Fruit fly (Drosophila melanogaster) whole organism, prepupa: ENCODE measurements around the gene CG34268.

Source experiments
- Blimp-1 ChIP-seq: fragments of 200-800 bp; sonication (Bioruptor generic); optimal IDR thresholded peaks from 3 replicates; lab custom pipeline; 2017; ENCODE audit warnings: missing biosample characterization, missing genetic modification characterization, mild to moderate bottlenecking, moderate library complexity, missing genetic modification reagents
- CG10631 ChIP-seq: fragments of 200-800 bp; sonication (Bioruptor generic); optimal IDR thresholded peaks from 2 replicates; lab custom pipeline; 2016; ENCODE audit warnings: missing biosample characterization, missing genetic modification characterization
- CG10669 ChIP-seq: fragments of 200-800 bp; sonication (Bioruptor generic); optimal IDR thresholded peaks from 3 replicates; lab custom pipeline; 2018; ENCODE audit warnings: missing biosample characterization, mild to moderate bottlenecking, missing genetic modification characterization, moderate library complexity
- CG11294 ChIP-seq: fragments of 200-800 bp; sonication (Bioruptor generic); IDR thresholded peaks from 2 replicates; pipeline ENCODE4 v1.3.6; 2022; ENCODE audit warnings: missing biosample characterization, missing genetic modification characterization
- CG11762 ChIP-seq: fragments of 200-800 bp; sonication (Bioruptor generic); optimal IDR thresholded peaks from 3 replicates; lab custom pipeline; 2016; ENCODE audit warnings: missing biosample characterization, missing genetic modification characterization; ENCODE audit not compliant: insufficient read depth
- CG11902 ChIP-seq: fragments of 200-800 bp; sonication (Bioruptor generic); optimal IDR thresholded peaks from 3 replicates; lab custom pipeline; 2016; ENCODE audit warnings: missing biosample characterization, missing genetic modification characterization
- CG1621 ChIP-seq: fragments of 200-800 bp; sonication (Bioruptor generic); optimal IDR thresholded peaks from 3 replicates; lab custom pipeline; 2018; ENCODE audit warnings: missing biosample characterization, mild to moderate bottlenecking, missing genetic modification characterization
- CG16779 ChIP-seq: fragments of 200-800 bp; sonication (Bioruptor generic); optimal IDR thresholded peaks from 3 replicates; lab custom pipeline; 2017; ENCODE audit warnings: missing biosample characterization, mild to moderate bottlenecking, missing genetic modification characterization
- CG3032 ChIP-seq: fragments of 200-800 bp; optimal IDR thresholded peaks from 2 replicates; lab custom pipeline; 2019; ENCODE audit warnings: missing biosample characterization, mild to moderate bottlenecking, missing genetic modification characterization, moderate library complexity
- CG31627 ChIP-seq: fragments of 200-800 bp; sonication (Bioruptor generic); optimal IDR thresholded peaks from 3 replicates; lab custom pipeline; 2016; ENCODE audit warnings: missing biosample characterization, missing genetic modification characterization
- CG32006 ChIP-seq: fragments of 200-800 bp; sonication (Bioruptor generic); optimal IDR thresholded peaks from 3 replicates; lab custom pipeline; 2017; ENCODE audit warnings: missing biosample characterization, mild to moderate bottlenecking, missing genetic modification characterization
- CG34406 ChIP-seq: fragments of 200-800 bp; sonication (Bioruptor generic); optimal IDR thresholded peaks from 3 replicates; lab custom pipeline; 2016; ENCODE audit warnings: missing biosample characterization, missing genetic modification characterization
- CG3919 ChIP-seq: fragments of 200-800 bp; sonication (Bioruptor generic); optimal IDR thresholded peaks from 3 replicates; lab custom pipeline; 2016; ENCODE audit warnings: missing biosample characterization, missing genetic modification characterization
- CG4318 ChIP-seq: fragments of 200-800 bp; sonication (Bioruptor generic); optimal IDR thresholded peaks from 3 replicates; lab custom pipeline; 2017; ENCODE audit warnings: missing biosample characterization, mild to moderate bottlenecking, missing genetic modification characterization
- CG6163 ChIP-seq: fragments of 200-800 bp; sonication (Bioruptor generic); IDR thresholded peaks from 3 replicates; pipeline ENCODE4 v1.3.6; 2022; ENCODE audit warnings: missing biosample characterization, missing genetic modification characterization
- CG6792 ChIP-seq: fragments of 200-800 bp; sonication (Bioruptor generic); optimal IDR thresholded peaks from 3 replicates; lab custom pipeline; 2016; ENCODE audit warnings: missing biosample characterization, missing genetic modification characterization
- CG6808 ChIP-seq: fragments of 200-800 bp; sonication (Bioruptor generic); optimal IDR thresholded peaks from 3 replicates; lab custom pipeline; 2017; ENCODE audit warnings: missing biosample characterization, missing genetic modification characterization, mild to moderate bottlenecking, moderate library complexity, missing genetic modification reagents
- CG7368 ChIP-seq: fragments of 200-800 bp; sonication (Bioruptor generic); optimal IDR thresholded peaks from 3 replicates; lab custom pipeline; 2016; ENCODE audit warnings: missing biosample characterization, missing genetic modification characterization
- CG8119 ChIP-seq: fragments of 200-800 bp; sonication (Bioruptor generic); IDR thresholded peaks from 3 replicates; pipeline ENCODE4 v1.3.6; 2022; ENCODE audit warnings: missing biosample characterization, missing genetic modification characterization
- CG8319 ChIP-seq: fragments of 200-800 bp; sonication (Bioruptor generic); optimal IDR thresholded peaks from 3 replicates; lab custom pipeline; 2016; ENCODE audit warnings: missing biosample characterization, missing genetic modification characterization
- CG8632 ChIP-seq: fragments of 200-800 bp; sonication (Bioruptor generic); optimal IDR thresholded peaks from 3 replicates; lab custom pipeline; 2016; ENCODE audit warnings: missing biosample characterization, missing genetic modification characterization
- CG9139 ChIP-seq: fragments of 200-800 bp; sonication (Bioruptor generic); optimal IDR thresholded peaks from 3 replicates; lab custom pipeline; 2017; ENCODE audit warnings: missing biosample characterization, mild to moderate bottlenecking, missing genetic modification characterization
- Eip75B ChIP-seq: fragments of 200-800 bp; sonication (Bioruptor generic); optimal IDR thresholded peaks from 3 replicates; lab custom pipeline; 2016; ENCODE audit warnings: missing biosample characterization, missing genetic modification characterization
- Eip78C ChIP-seq: fragments of 200-800 bp; sonication (Bioruptor generic); peaks from one replicate; lab custom pipeline; 2016; ENCODE audit warnings: missing biosample characterization, missing genetic modification characterization
- Eip93F ChIP-seq: fragments of 200-800 bp; sonication (Bioruptor generic); optimal IDR thresholded peaks from 2 replicates; lab custom pipeline; 2016; ENCODE audit warnings: missing biosample characterization, mild to moderate bottlenecking, missing genetic modification characterization
- Ets21C ChIP-seq: fragments of 200-800 bp; sonication (Bioruptor generic); optimal IDR thresholded peaks from 3 replicates; lab custom pipeline; 2016; ENCODE audit warnings: missing biosample characterization, missing genetic modification characterization
- Ets96B ChIP-seq: fragments of 200-800 bp; optimal IDR thresholded peaks from 2 replicates; lab custom pipeline; 2019; ENCODE audit warnings: missing biosample characterization, mild to moderate bottlenecking, missing genetic modification characterization, moderate library complexity
- Gug ChIP-seq: fragments of 200-800 bp; sonication (Bioruptor generic); IDR thresholded peaks from 2 replicates; pipeline ENCODE4 v1.3.6; 2022; ENCODE audit warnings: missing biosample characterization, missing genetic modification characterization
- Hr38 ChIP-seq: sonication (Bioruptor generic); optimal IDR thresholded peaks from 2 replicates; lab custom pipeline; 2016; ENCODE audit warnings: missing biosample characterization, missing genetic modification characterization
- Hr39 ChIP-seq: fragments of 200-800 bp; sonication (Bioruptor generic); optimal IDR thresholded peaks from 2 replicates; lab custom pipeline; 2016; ENCODE audit warnings: missing biosample characterization, missing genetic modification characterization
- Hr4 ChIP-seq: fragments of 200-800 bp; sonication (Bioruptor generic); optimal IDR thresholded peaks from 3 replicates; lab custom pipeline; 2016; ENCODE audit warnings: missing biosample characterization, missing genetic modification characterization
- Lpt ChIP-seq: fragments of 200-800 bp; sonication (Bioruptor generic); optimal IDR thresholded peaks from 3 replicates; lab custom pipeline; 2016; ENCODE audit warnings: missing biosample characterization, missing genetic modification characterization
- Met ChIP-seq: fragments of 200-800 bp; sonication (Bioruptor generic); optimal IDR thresholded peaks from 3 replicates; lab custom pipeline; 2016; ENCODE audit warnings: missing biosample characterization, missing genetic modification characterization
- Smox ChIP-seq: fragments of 200-800 bp; sonication (Bioruptor generic); optimal IDR thresholded peaks from 3 replicates; lab custom pipeline; 2016; ENCODE audit warnings: missing biosample characterization, missing genetic modification characterization
- Sox102F ChIP-seq: fragments of 200-800 bp; sonication (Bioruptor generic); optimal IDR thresholded peaks from 2 replicates; lab custom pipeline; 2016; ENCODE audit warnings: missing biosample characterization, mild to moderate bottlenecking, missing genetic modification characterization
- Sox14 ChIP-seq: fragments of 200-800 bp; sonication (Bioruptor generic); optimal IDR thresholded peaks from 3 replicates; lab custom pipeline; 2016; ENCODE audit warnings: missing biosample characterization, missing genetic modification characterization
- Sox15 ChIP-seq: fragments of 200-800 bp; sonication (Bioruptor generic); optimal IDR thresholded peaks from 3 replicates; lab custom pipeline; 2016; ENCODE audit warnings: missing biosample characterization, missing genetic modification characterization
- achi ChIP-seq: fragments of 200-800 bp; sonication (Bioruptor generic); optimal IDR thresholded peaks from 3 replicates; lab custom pipeline; 2016; ENCODE audit warnings: missing biosample characterization, missing genetic modification characterization
- cyc ChIP-seq: fragments of 200-800 bp; sonication (Bioruptor generic); optimal IDR thresholded peaks from 3 replicates; lab custom pipeline; 2016; ENCODE audit warnings: missing biosample characterization, missing genetic modification characterization
- dsx ChIP-seq: fragments of 200-800 bp; optimal IDR thresholded peaks from 3 replicates; lab custom pipeline; 2019; ENCODE audit warnings: missing biosample characterization, mild to moderate bottlenecking, missing genetic modification characterization, moderate library complexity; ENCODE audit not compliant: poor library complexity, severe bottlenecking
- eg ChIP-seq: fragments of 200-800 bp; sonication (Bioruptor generic); IDR thresholded peaks from 3 replicates; pipeline ENCODE4 v1.3.6; 2022; ENCODE audit warnings: missing biosample characterization, missing genetic modification characterization
- esn ChIP-seq: fragments of 200-800 bp; sonication (Bioruptor generic); optimal IDR thresholded peaks from 2 replicates; lab custom pipeline; 2016; ENCODE audit warnings: missing biosample characterization, mild to moderate bottlenecking, missing genetic modification characterization, moderate library complexity
- fd59A ChIP-seq: fragments of 200-800 bp; sonication (Bioruptor generic); optimal IDR thresholded peaks from 2 replicates; lab custom pipeline; 2017; ENCODE audit warnings: missing biosample characterization, mild to moderate bottlenecking, missing genetic modification characterization, missing genetic modification reagents
- fd85E ChIP-seq: fragments of 200-800 bp; sonication (Bioruptor generic); optimal IDR thresholded peaks from 3 replicates; lab custom pipeline; 2016; ENCODE audit warnings: missing biosample characterization, missing genetic modification characterization
- fkh ChIP-seq: fragments of 200-800 bp; sonication (Bioruptor generic); optimal IDR thresholded peaks from 3 replicates; lab custom pipeline; 2017; ENCODE audit warnings: missing biosample characterization, mild to moderate bottlenecking, missing genetic modification characterization, moderate library complexity
- net ChIP-seq: fragments of 200-800 bp; sonication (Bioruptor generic); optimal IDR thresholded peaks from 3 replicates; lab custom pipeline; 2016; ENCODE audit warnings: missing biosample characterization, missing genetic modification characterization
- pdm3 ChIP-seq: fragments of 200-800 bp; sonication (Bioruptor generic); optimal IDR thresholded peaks from 3 replicates; lab custom pipeline; 2016; ENCODE audit warnings: missing biosample characterization, missing genetic modification characterization
- spab ChIP-seq: fragments of 200-800 bp; sonication (Bioruptor generic); optimal IDR thresholded peaks from 2 replicates; lab custom pipeline; 2017; ENCODE audit warnings: missing biosample characterization, mild to moderate bottlenecking, missing genetic modification characterization, missing genetic modification reagents
- ss ChIP-seq, 2 experiments: fragments of 200-800 bp; sonication (Bioruptor generic); optimal IDR thresholded peaks; 2 replicates in 1 of 2; 3 replicates in 1 of 2; lab custom pipeline; 2017 to 2018; ENCODE audit warnings: mild to moderate bottlenecking in 2 of 2, missing biosample characterization in 2 of 2, missing genetic modification characterization in 2 of 2, moderate library complexity in 1 of 2
- svp ChIP-seq: fragments of 200-800 bp; sonication (Bioruptor generic); peaks from one replicate; lab custom pipeline; 2016; ENCODE audit warnings: missing biosample characterization, missing genetic modification characterization
- topi ChIP-seq: fragments of 200-800 bp; sonication (Bioruptor generic); optimal IDR thresholded peaks from 3 replicates; lab custom pipeline; 2016; ENCODE audit warnings: missing biosample characterization, missing genetic modification characterization

The CG34268 gene

DNA sequence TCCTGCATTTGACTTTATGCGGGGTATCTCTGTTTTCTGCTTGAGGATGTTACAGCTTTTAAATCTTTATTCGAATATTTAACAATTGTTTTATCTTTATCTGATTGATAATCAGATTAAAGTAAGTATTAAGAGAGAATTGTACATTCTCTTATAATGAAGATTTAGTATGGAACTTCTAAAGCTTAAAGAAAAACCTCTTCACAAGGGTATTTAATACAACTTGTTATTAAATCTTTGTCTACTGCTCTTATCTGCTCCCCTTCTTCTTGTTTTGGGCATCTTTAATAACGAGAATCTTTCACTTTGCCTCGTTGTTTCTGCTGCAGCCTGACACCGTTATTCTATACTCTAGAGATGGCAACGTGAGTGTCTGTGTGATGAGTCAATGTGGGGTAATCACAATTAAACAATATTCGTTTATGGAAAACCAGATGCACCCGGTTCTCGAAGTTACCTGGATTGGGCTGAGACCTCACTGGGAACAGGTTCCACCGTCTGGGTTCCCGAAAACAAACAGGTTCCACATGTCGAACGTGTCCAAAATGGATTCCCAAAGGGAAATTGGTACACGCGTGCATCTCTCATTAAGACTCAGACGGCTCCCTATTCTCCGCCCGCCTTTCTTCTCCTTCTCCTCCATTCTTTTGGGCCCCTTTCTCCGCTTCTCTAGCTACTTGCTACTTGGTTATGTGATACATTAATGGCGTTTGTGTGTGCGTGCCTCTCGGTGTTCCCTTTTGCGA is 49.5 kb downstream of the CG34268 start:
- peak; percentile 77 for TF ChIP-seq CG31627
- TF ChIP-seq Sox102F: peak; percentile 68
- TF ChIP-seq dsx (GFP tag; lab: Kevin White, UChicago): no peak
- peak; percentile 49 for TF ChIP-seq Hr4 (GFP tag; lab: Kevin White, UChicago)
- no peak for TF ChIP-seq CG11294 (GFP tag; lab: Robert Waterston, UW)
- peak; percentile 45 for TF ChIP-seq net (GFP tag; lab: Kevin White, UChicago)
- peak; percentile 50 for TF ChIP-seq fd59A
- peak; percentile 76 for TF ChIP-seq CG32006 (GFP tag; lab: Kevin White, UChicago)
- peak; percentile 60 for TF ChIP-seq spab (GFP tag; lab: Kevin White, UChicago)
- no peak for TF ChIP-seq fkh (GFP tag; lab: Kevin White, UChicago)
- TF ChIP-seq fd85E: no peak
- TF ChIP-seq Hr38 (GFP tag; lab: Kevin White, UChicago): no peak
- peak; percentile 67 for TF ChIP-seq CG6808 (GFP tag; lab: Kevin White, UChicago)
- peak; percentile 73 for TF ChIP-seq Hr39
- TF ChIP-seq CG8319 (GFP tag; lab: Kevin White, UChicago): peak; percentile 50
- peak; percentile 48 for TF ChIP-seq Sox15 (GFP tag; lab: Kevin White, UChicago)
- peak; percentile 80 for TF ChIP-seq topi (GFP tag; lab: Kevin White, UChicago)
- peak; percentile 70 for TF ChIP-seq CG34406
- TF ChIP-seq Gug: no peak
- peak; percentile 29 to 73 for TF ChIP-seq ss (GFP tag; optimal IDR thresholded peaks at IDR 0.05; lab: Kevin White, UChicago)
- peak; percentile 91 for TF ChIP-seq svp (GFP tag; lab: Kevin White, UChicago)
- peak; percentile 69 for TF ChIP-seq CG8119 (GFP tag; lab: Robert Waterston, UW)
- no peak for TF ChIP-seq CG11762
- peak; percentile 40 for TF ChIP-seq Lpt (GFP tag; lab: Kevin White, UChicago)
- TF ChIP-seq CG16779 (tag; lab: Kevin White, UChicago): no peak
- no peak for TF ChIP-seq CG1621
- TF ChIP-seq CG8632 (GFP tag; lab: Kevin White, UChicago): peak; percentile 69
- no peak for TF ChIP-seq CG9139 (GFP tag; lab: Kevin White, UChicago)
- TF ChIP-seq CG10631: peak; percentile 74
- peak; percentile 91 for TF ChIP-seq Eip78C
- TF ChIP-seq Met (GFP tag; lab: Kevin White, UChicago): peak; percentile 77
- TF ChIP-seq CG6163 (GFP tag; lab: Robert Waterston, UW): no peak; the same call in 2 of the 3 replicates
- TF ChIP-seq CG3032 (tag; lab: Kevin White, UChicago): peak; percentile 74
- TF ChIP-seq Ets21C (GFP tag; lab: Kevin White, UChicago): peak; percentile 69
- peak; percentile 59 for TF ChIP-seq CG11902 (GFP tag; lab: Kevin White, UChicago)
- peak; percentile 61 for TF ChIP-seq Sox14
- TF ChIP-seq cyc (GFP tag; lab: Kevin White, UChicago): peak; percentile 67
- TF ChIP-seq Smox: peak; percentile 77
- TF ChIP-seq CG4318 (GFP tag; lab: Kevin White, UChicago): peak; percentile 46
- peak; percentile 71 for TF ChIP-seq pdm3
- peak; percentile 7 for TF ChIP-seq CG7368 (GFP tag; lab: Kevin White, UChicago)
- TF ChIP-seq achi: peak; percentile 70
- no peak for TF ChIP-seq Eip93F (GFP tag; lab: Kevin White, UChicago)
- peak; percentile 84 for TF ChIP-seq esn (GFP tag; lab: Kevin White, UChicago)
- peak; percentile 70 for TF ChIP-seq Eip75B (GFP tag; lab: Kevin White, UChicago)
- TF ChIP-seq eg (GFP tag; lab: Robert Waterston, UW): peak; percentile 38; the same call in 1 of the 3 replicates
- TF ChIP-seq CG10669 (GFP tag; lab: Kevin White, UChicago): peak; percentile 58
- TF ChIP-seq CG6792: peak; percentile 60
- TF ChIP-seq Blimp-1 (GFP tag; lab: Kevin White, UChicago): peak; percentile 26
- TF ChIP-seq CG3919 (GFP tag; lab: Kevin White, UChicago): peak; percentile 69
- peak; percentile 61 for TF ChIP-seq Ets96B (tag; lab: Kevin White, UChicago)
